Worm (Caenorhabditis elegans): ENCODE measurements around the gene T26C11.9.

Gene T26C11.9

ce11 chrX:1816106-1816505 lies 37.5 kb downstream of the T26C11.9 start, which contains the start of gene C14E2.7:
Gene C14E2.7 (plus strand): TSS chrX:1816406.
- no peak for TF ChIP-seq mxl-3 (GFP tag; optimal IDR thresholded peaks at IDR 0.05)
- TF ChIP-seq nhr-237 (tag; optimal IDR thresholded peaks at IDR 0.05): no peak
- TF ChIP-seq nhr-10 (tag; optimal IDR thresholded peaks at IDR 0.05): no peak
- TF ChIP-seq lin-13 (GFP tag; optimal IDR thresholded peaks at IDR 0.05): no peak
- no peak for TF ChIP-seq ZK337.2 (GFP tag; IDR thresholded peaks at IDR 0.05)
- TF ChIP-seq vab-7 (GFP tag; IDR thresholded peaks at IDR 0.05): no peak
- TF ChIP-seq nhr-25 (tag; optimal IDR thresholded peaks at IDR 0.05; ENCODE audit: borderline replicate concordance, insufficient read depth): no peak
- TF ChIP-seq Y5F2A.4 (GFP tag; optimal IDR thresholded peaks at IDR 0.05): no peak
- no peak for TF ChIP-seq snpc-1.2 (GFP tag; IDR thresholded peaks at IDR 0.05)
- TF ChIP-seq egl-27 (tag; optimal IDR thresholded peaks at IDR 0.05): no peak
- TF ChIP-seq zfp-2 (tag; optimal IDR thresholded peaks at IDR 0.05): no peak

ce11 chrX:1811436-1811835 lies 42.2 kb downstream of the T26C11.9 start, which contains the start of gene C14E2.3:
Gene C14E2.3 (minus strand): TSS chrX:1811536.
- TF ChIP-seq lin-15B (tag; optimal IDR thresholded peaks at IDR 0.05) (no peak), nhr-41 (GFP tag; IDR thresholded peaks at IDR 0.05) (no peak), aly-2 (tag; optimal IDR thresholded peaks at IDR 0.05) (no peak), ceh-20 (GFP tag; IDR thresholded peaks at IDR 0.05) (no peak), nhr-76 (tag; optimal IDR thresholded peaks at IDR 0.05) (no peak), zip-2 (tag; optimal IDR thresholded peaks at IDR 0.05) (no peak), dmd-9 (GFP tag; IDR thresholded peaks at IDR 0.05) (no peak), nhr-237 (tag; optimal IDR thresholded peaks at IDR 0.05) (no peak), lin-1 (GFP tag; IDR thresholded peaks at IDR 0.05) (no peak), Y75B8A.6 (GFP tag; IDR thresholded peaks at IDR 0.05) (no peak), nhr-6 (tag; optimal IDR thresholded peaks at IDR 0.05) (no peak), ZK337.2 (GFP tag; IDR thresholded peaks at IDR 0.05) (no peak), nhr-25 (tag; optimal IDR thresholded peaks at IDR 0.05; ENCODE audit: borderline replicate concordance, insufficient read depth) (no peak), unc-39 (tag; optimal IDR thresholded peaks at IDR 0.05) (no peak), mxl-2 (GFP tag; conservative IDR thresholded peaks at IDR 0.05) (no peak), egl-27 (tag; optimal IDR thresholded peaks at IDR 0.05) (no peak), ceh-28 (tag; optimal IDR thresholded peaks at IDR 0.05) (no peak), dmd-8 (GFP tag; IDR thresholded peaks at IDR 0.05) (no peak), F49E8.2 (tag; optimal IDR thresholded peaks at IDR 0.05; ENCODE audit: borderline replicate concordance) (no peak), snpc-1.2 (GFP tag; IDR thresholded peaks at IDR 0.05) (no peak)
